Fruit fly (Drosophila melanogaster): ENCODE measurements around the gene kairos.

Gene kairos

dm6 chrX:18350609-18351008 lies 5.4 kb downstream of the kairos start:
- TF ChIP-seq CG3032 (tag; optimal IDR thresholded peaks at IDR 0.05) (no peak), vri (GFP tag; optimal IDR thresholded peaks at IDR 0.05) (no peak), lz (GFP tag; optimal IDR thresholded peaks at IDR 0.05) (no peak), CG16779 (tag; optimal IDR thresholded peaks at IDR 0.05) (no peak), CG6808 (GFP tag; optimal IDR thresholded peaks at IDR 0.05) (no peak)

dm6 chrX:18347641-18348040 lies 8.3 kb downstream of the kairos start:
- TF ChIP-seq net (GFP tag; optimal IDR thresholded peaks at IDR 0.05) (no peak), CG32006 (GFP tag; optimal IDR thresholded peaks at IDR 0.05) (no peak), CG11902 (GFP tag; optimal IDR thresholded peaks at IDR 0.05) (no peak), CG8632 (GFP tag; optimal IDR thresholded peaks at IDR 0.05) (no peak)

- TF ChIP-seq dac (GFP tag; optimal IDR thresholded peaks at IDR 0.05): no peak
- TF ChIP-seq svp (GFP tag): peak; percentile 72
- no peak for TF ChIP-seq CG10631 (GFP tag; optimal IDR thresholded peaks at IDR 0.05)
- peak; percentile 18 for TF ChIP-seq CG32006 (GFP tag; optimal IDR thresholded peaks at IDR 0.05)
- no peak for TF ChIP-seq Ets96B (tag; optimal IDR thresholded peaks at IDR 0.05)
- no peak for TF ChIP-seq CG8632 (GFP tag; optimal IDR thresholded peaks at IDR 0.05)
- TF ChIP-seq CG16779 (tag; optimal IDR thresholded peaks at IDR 0.05): no peak
- TF ChIP-seq Sox14 (GFP tag; optimal IDR thresholded peaks at IDR 0.05): no peak
- no peak for TF ChIP-seq Met (GFP tag; optimal IDR thresholded peaks at IDR 0.05)
- TF ChIP-seq Ets21C (GFP tag; optimal IDR thresholded peaks at IDR 0.05): no peak
- no peak for TF ChIP-seq CG8319 (GFP tag; optimal IDR thresholded peaks at IDR 0.05)
- TF ChIP-seq dsx (GFP tag; optimal IDR thresholded peaks at IDR 0.05; ENCODE audit: poor library complexity, severe bottlenecking): peak; percentile 4
- TF ChIP-seq CG10669 (GFP tag; optimal IDR thresholded peaks at IDR 0.05): peak; percentile 4
- no peak for TF ChIP-seq CG15336 (GFP tag; IDR thresholded peaks at IDR 0.05)
- no peak for TF ChIP-seq CG11902 (GFP tag; optimal IDR thresholded peaks at IDR 0.05)
- no peak for TF ChIP-seq CG6276 (GFP tag; optimal IDR thresholded peaks at IDR 0.05)
- peak; percentile 63 for TF ChIP-seq Eip78C (GFP tag)
- TF ChIP-seq ss (GFP tag; optimal IDR thresholded peaks at IDR 0.05): no peak
- TF ChIP-seq salr (GFP tag; optimal IDR thresholded peaks at IDR 0.05): no peak
- no peak for TF ChIP-seq fd59A (GFP tag; optimal IDR thresholded peaks at IDR 0.05)
- TF ChIP-seq vri (GFP tag; optimal IDR thresholded peaks at IDR 0.05): no peak
- no peak for TF ChIP-seq CG1621 (tag; optimal IDR thresholded peaks at IDR 0.05)
- no peak for TF ChIP-seq fd85E (GFP tag; optimal IDR thresholded peaks at IDR 0.05)
- no peak for TF ChIP-seq OdsH (GFP tag; optimal IDR thresholded peaks at IDR 0.05)
- no peak for TF ChIP-seq CG3032 (tag; optimal IDR thresholded peaks at IDR 0.05)
- TF ChIP-seq Blimp-1 (GFP tag; optimal IDR thresholded peaks at IDR 0.05): no peak
- no peak for TF ChIP-seq eg (GFP tag; IDR thresholded peaks at IDR 0.05)
- TF ChIP-seq Gug (GFP tag; IDR thresholded peaks at IDR 0.05): no peak
- no peak for TF ChIP-seq CG4318 (GFP tag; optimal IDR thresholded peaks at IDR 0.05)
- no peak for TF ChIP-seq Eip93F (GFP tag; optimal IDR thresholded peaks at IDR 0.05)
- TF ChIP-seq Hr38 (GFP tag; optimal IDR thresholded peaks at IDR 0.05): no peak
Observed at dm6 chrX:18341014-18341413, 15.0 kb downstream of the kairos start.

dm6 chrX:18321358-18321757 lies 34.6 kb downstream of the kairos start:
- TF ChIP-seq CG10631 (GFP tag; optimal IDR thresholded peaks at IDR 0.05) (peak; percentile 17), CG3032 (tag; optimal IDR thresholded peaks at IDR 0.05) (no peak)

dm6 chrX:18320825-18321224 lies 35.2 kb downstream of the kairos start, which contains the start of gene CG6023:
Gene CG6023, minus strand, starts transcription at chrX:18321193.
- TF ChIP-seq CG7368 (GFP tag; optimal IDR thresholded peaks at IDR 0.05): no peak
- no peak for TF ChIP-seq Blimp-1 (GFP tag; optimal IDR thresholded peaks at IDR 0.05)
- no peak for TF ChIP-seq Hr38 (GFP tag; optimal IDR thresholded peaks at IDR 0.05)
- TF ChIP-seq eg (GFP tag; IDR thresholded peaks at IDR 0.05): no peak
- TF ChIP-seq fkh (GFP tag; optimal IDR thresholded peaks at IDR 0.05): peak; percentile 61
- no peak for TF ChIP-seq Sox14 (GFP tag; optimal IDR thresholded peaks at IDR 0.05)

All from whole organism, prepupa.